Worm (Caenorhabditis elegans) whole organism, young adult: ENCODE results near the gene gst-5.

ENCODE experiments used
- C06A6.2 ChIP-seq: fragments of 200-800 bp; sonication (Bioruptor generic); conservative IDR thresholded peaks from 2 replicates; pipeline ENCODE4 v1.3.6; 2022; ENCODE audit warnings: missing genetic modification characterization, missing compliant biosample characterization
- F10E7.11 ChIP-seq: sonication (generic microtip); optimal IDR thresholded peaks from 2 replicates; lab custom pipeline; 2017; ENCODE audit warnings: mild to moderate bottlenecking, missing genetic modification characterization, moderate library complexity, missing compliant biosample characterization
- F57C9.4 ChIP-seq: sonication (generic microtip); optimal IDR thresholded peaks from 2 replicates; lab custom pipeline; 2017; ENCODE audit warnings: mild to moderate bottlenecking, missing genetic modification characterization, missing compliant biosample characterization
- K11D2.4 ChIP-seq: fragments of 200-800 bp; sonication (Bioruptor generic); IDR thresholded peaks from 2 replicates; pipeline ENCODE4 v1.3.6; 2022; ENCODE audit warnings: missing genetic modification reagents, missing genetic modification characterization, missing compliant biosample characterization
- T07F8.4 ChIP-seq: sonication (generic microtip); optimal IDR thresholded peaks from 2 replicates; lab custom pipeline; 2016; ENCODE audit warnings: mild to moderate bottlenecking, missing genetic modification characterization, moderate library complexity, missing compliant biosample characterization
- Y53G8AR.9 ChIP-seq: fragments of 200-800 bp; sonication (Bioruptor generic); conservative IDR thresholded peaks from 2 replicates; pipeline ENCODE4 v1.3.6; 2022; ENCODE audit warnings: missing genetic modification reagents, missing genetic modification characterization, missing compliant biosample characterization
- Y56A3A.18 ChIP-seq: fragments of 200-800 bp; sonication (Bioruptor generic); IDR thresholded peaks from 2 replicates; pipeline ENCODE4 v1.3.6; 2022; ENCODE audit warnings: missing genetic modification reagents, missing genetic modification characterization, missing compliant biosample characterization
- Y67H2A.10 ChIP-seq: fragments of 200-800 bp; sonication (Bioruptor generic); conservative IDR thresholded peaks from 2 replicates; pipeline ENCODE4 v1.3.6; 2022; ENCODE audit warnings: missing genetic modification reagents, missing genetic modification characterization, missing compliant biosample characterization
- ZK185.1 ChIP-seq: sonication (generic microtip); optimal IDR thresholded peaks from 2 replicates; lab custom pipeline; 2016; ENCODE audit warnings: mild to moderate bottlenecking, missing genetic modification characterization, missing compliant biosample characterization; ENCODE audit not compliant: poor library complexity, severe bottlenecking
- ama-1 ChIP-seq, 3 experiments: fragments of 150-350 bp in 1 of 3; sonication (generic microtip) in 2 of 3; optimal IDR thresholded peaks; 2 replicates each; lab custom pipeline; 2014 to 2018; ENCODE audit warnings: missing biosample characterization in 2 of 3, missing genetic modification characterization in 2 of 3, missing genetic modification reagents in 2 of 3
- aptf-2 ChIP-seq: fragments of 200-800 bp; sonication (Bioruptor generic); conservative IDR thresholded peaks from 2 replicates; pipeline ENCODE4 v1.3.6; 2022; ENCODE audit warnings: missing genetic modification reagents, missing genetic modification characterization, missing compliant biosample characterization
- aptf-3 ChIP-seq: fragments of 200-800 bp; sonication (Bioruptor generic); IDR thresholded peaks from 2 replicates; pipeline ENCODE4 v1.3.6; 2022; ENCODE audit warnings: missing genetic modification characterization, missing compliant biosample characterization
- atf-7 ChIP-seq: sonication (generic microtip); optimal IDR thresholded peaks from 2 replicates; lab custom pipeline; 2017; ENCODE audit warnings: mild to moderate bottlenecking, missing genetic modification characterization, missing compliant biosample characterization
- athp-1 ChIP-seq: sonication (generic microtip); optimal IDR thresholded peaks from 2 replicates; lab custom pipeline; 2017; ENCODE audit warnings: mild to moderate bottlenecking, missing genetic modification characterization, missing compliant biosample characterization
- attf-3 ChIP-seq: fragments of 200-800 bp; sonication (Bioruptor generic); conservative IDR thresholded peaks from 2 replicates; pipeline ENCODE4 v1.3.6; 2022; ENCODE audit warnings: missing genetic modification reagents, missing genetic modification characterization, missing compliant biosample characterization
- attf-5 ChIP-seq: fragments of 200-800 bp; sonication (Bioruptor generic); optimal IDR thresholded peaks from 2 replicates; lab custom pipeline; 2018; ENCODE audit warnings: mild to moderate bottlenecking, missing genetic modification characterization, missing compliant biosample characterization
- cebp-1 ChIP-seq, 2 experiments: fragments of 200-800 bp in 1 of 2; sonication (Bioruptor generic) in 1 of 2; sonication (generic microtip) in 1 of 2; IDR thresholded peaks in 1 of 2; optimal IDR thresholded peaks in 1 of 2; 2 replicates each; pipeline versions ENCODE4 v1.3.6 to Lab custom; 2017 to 2022; ENCODE audit warnings: missing compliant biosample characterization in 2 of 2, missing genetic modification characterization in 2 of 2, mild to moderate bottlenecking in 1 of 2, missing genetic modification reagents in 1 of 2, moderate library complexity in 1 of 2
- ceh-100 ChIP-seq: fragments of 200-800 bp; sonication (Bioruptor generic); IDR thresholded peaks from 2 replicates; pipeline ENCODE4 v1.3.6; 2022; ENCODE audit warnings: missing genetic modification reagents, missing genetic modification characterization, missing compliant biosample characterization
- ceh-40 ChIP-seq: fragments of 200-800 bp; sonication (Bioruptor generic); IDR thresholded peaks from 2 replicates; pipeline ENCODE4 v1.3.6; 2022; ENCODE audit warnings: missing genetic modification characterization, missing compliant biosample characterization
- chd-7 ChIP-seq: sonication (generic microtip); optimal IDR thresholded peaks from 2 replicates; lab custom pipeline; 2016; ENCODE audit warnings: mild to moderate bottlenecking, missing genetic modification characterization, moderate library complexity, missing compliant biosample characterization
- ekl-4 ChIP-seq: fragments of 200-800 bp; sonication (Bioruptor generic); IDR thresholded peaks from 2 replicates; pipeline ENCODE4 v1.3.6; 2022; ENCODE audit warnings: missing genetic modification reagents, missing genetic modification characterization, missing compliant biosample characterization
- ets-4 ChIP-seq: fragments of 200-800 bp; sonication (Bioruptor generic); optimal IDR thresholded peaks from 2 replicates; lab custom pipeline; 2018; ENCODE audit warnings: mild to moderate bottlenecking, missing genetic modification characterization, missing compliant biosample characterization
- fkh-3 ChIP-seq: sonication (generic microtip); optimal IDR thresholded peaks from 2 replicates; lab custom pipeline; 2016; ENCODE audit warnings: mild to moderate bottlenecking, missing genetic modification characterization, missing compliant biosample characterization
- lag-1 ChIP-seq: fragments of 200-800 bp; sonication (Bioruptor generic); IDR thresholded peaks from 2 replicates; pipeline ENCODE4 v1.3.6; 2022; ENCODE audit warnings: missing genetic modification reagents, missing genetic modification characterization, missing compliant biosample characterization
- lir-1 ChIP-seq: fragments of 200-800 bp; sonication (Bioruptor generic); conservative IDR thresholded peaks from 2 replicates; pipeline ENCODE4 v1.3.6; 2022; ENCODE audit warnings: missing genetic modification reagents, missing genetic modification characterization, missing compliant biosample characterization
- madf-10 ChIP-seq: sonication (generic microtip); optimal IDR thresholded peaks from 2 replicates; lab custom pipeline; 2016; ENCODE audit warnings: mild to moderate bottlenecking, missing genetic modification characterization, missing compliant biosample characterization
- mcd-1 ChIP-seq: fragments of 200-800 bp; sonication (Bioruptor generic); IDR thresholded peaks from 2 replicates; pipeline ENCODE4 v1.3.6; 2022; ENCODE audit warnings: missing genetic modification reagents, missing genetic modification characterization, missing compliant biosample characterization
- mxl-1 ChIP-seq: sonication (generic microtip); optimal IDR thresholded peaks from 2 replicates; lab custom pipeline; 2016; ENCODE audit warnings: missing genetic modification characterization, missing compliant biosample characterization
- nfya-2 ChIP-seq: fragments of 200-800 bp; sonication (Bioruptor generic); IDR thresholded peaks from 2 replicates; pipeline ENCODE4 v1.3.6; 2022; ENCODE audit warnings: missing genetic modification reagents, missing genetic modification characterization, missing compliant biosample characterization
- rec-8 ChIP-seq, 2 experiments: sonication (generic microtip); optimal IDR thresholded peaks; 2 replicates each; lab custom pipeline; 2016; ENCODE audit warnings: mild to moderate bottlenecking in 2 of 2, missing genetic modification characterization in 2 of 2, missing genetic modification reagents in 2 of 2, missing genotype in 2 of 2, missing biosample characterization in 1 of 2, missing compliant biosample characterization in 1 of 2, moderate library complexity in 1 of 2
- rpc-1 ChIP-seq, 2 experiments: fragments of 150-350 bp in 1 of 2; sonication (generic microtip) in 1 of 2; optimal IDR thresholded peaks; 2 replicates each; lab custom pipeline; 2014 to 2018; ENCODE audit warnings: missing biosample characterization in 1 of 2, missing genetic modification characterization in 1 of 2, missing genetic modification reagents in 1 of 2, missing genotype in 1 of 2
- sea-2 ChIP-seq: fragments of 200-800 bp; sonication (Bioruptor generic); IDR thresholded peaks from 2 replicates; pipeline ENCODE4 v1.3.6; 2022; ENCODE audit warnings: missing genetic modification characterization, missing compliant biosample characterization
- snpc-1.1 ChIP-seq: sonication (generic microtip); optimal IDR thresholded peaks from 2 replicates; lab custom pipeline; 2017; ENCODE audit warnings: missing genetic modification characterization, mild to moderate bottlenecking, missing compliant biosample characterization, antibody characterized with exemption, moderate library complexity, missing genotype, missing genetic modification reagents; ENCODE audit not compliant: insufficient read depth
- snpc-3.4 ChIP-seq: sonication (generic microtip); optimal IDR thresholded peaks from 2 replicates; lab custom pipeline; 2017; ENCODE audit warnings: missing genetic modification characterization, mild to moderate bottlenecking, missing compliant biosample characterization, antibody characterized with exemption, moderate library complexity, missing genotype, missing genetic modification reagents
- snpc-4 ChIP-seq, 5 experiments: fragments of 150-350 bp in 1 of 5; sonication (generic microtip) in 4 of 5; optimal IDR thresholded peaks; 2 replicates each; lab custom pipeline; 2014 to 2018; ENCODE audit warnings: missing genetic modification characterization in 5 of 5, missing biosample characterization in 3 of 5, antibody characterized with exemption in 2 of 5, mild to moderate bottlenecking in 2 of 5, missing compliant biosample characterization in 2 of 5, missing genotype in 2 of 5, moderate library complexity in 2 of 5, missing genetic modification reagents in 1 of 5
- tbx-9 ChIP-seq: sonication (generic microtip); optimal IDR thresholded peaks from 2 replicates; lab custom pipeline; 2016; ENCODE audit warnings: borderline replicate concordance, missing genetic modification characterization, inconsistent platforms, missing compliant biosample characterization
- xnd-1 ChIP-seq: sonication (generic microtip); optimal IDR thresholded peaks from 2 replicates; lab custom pipeline; 2016; ENCODE audit warnings: missing genotype, missing genetic modification reagents, missing genetic modification characterization, missing compliant biosample characterization
- ztf-22 ChIP-seq: fragments of 200-800 bp; sonication (Bioruptor generic); optimal IDR thresholded peaks from 2 replicates; lab custom pipeline; 2018; ENCODE audit warnings: mild to moderate bottlenecking, missing genetic modification characterization, moderate library complexity, missing compliant biosample characterization
- ztf-25 ChIP-seq: fragments of 200-800 bp; sonication (Bioruptor generic); IDR thresholded peaks from 2 replicates; pipeline ENCODE4 v1.3.6; 2022; ENCODE audit warnings: missing genetic modification reagents, missing genetic modification characterization, missing compliant biosample characterization
- ztf-6 ChIP-seq: fragments of 200-800 bp; sonication (Bioruptor generic); IDR thresholded peaks from 2 replicates; pipeline ENCODE4 v1.3.6; 2022; ENCODE audit warnings: missing genetic modification reagents, missing genetic modification characterization, missing compliant biosample characterization

gst-5 gene

DNA sequence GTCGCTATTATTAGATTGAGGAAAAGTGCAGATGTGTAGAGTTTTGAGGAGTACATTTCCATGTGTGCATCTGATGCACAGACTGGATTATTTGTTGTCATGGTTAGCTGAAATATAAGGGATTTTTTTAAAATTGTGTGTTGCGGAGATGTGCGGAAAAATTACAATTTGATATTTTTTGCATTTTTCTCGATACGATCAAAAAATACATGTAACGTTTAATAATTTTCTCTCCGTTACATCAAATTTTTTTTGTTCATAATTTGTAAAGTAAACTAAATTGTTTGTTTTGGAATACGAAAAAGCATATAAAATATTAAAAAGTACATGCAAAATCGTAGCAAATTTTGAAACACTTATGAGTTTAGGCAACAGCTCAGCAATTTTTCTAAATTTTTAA is 39.9 kb upstream of the gst-5 start, which contains the start of gene sra-11:
sra-11 (minus strand) TSS at position 101 of the 400 bp plus-strand sequence.
- TF ChIP-seq athp-1 (tag; lab: Kevin White, UChicago) (no peak), sea-2 (GFP tag; lab: Robert Waterston, UW) (no peak), atf-7 (no peak), ets-4 (no peak), F57C9.4 (tag; lab: Kevin White, UChicago) (no peak), ceh-40 (no peak), madf-10 (tag; lab: Kevin White, UChicago) (no peak), snpc-3.4 (tag; lab: Kevin White, UChicago) (no peak), ceh-100 (GFP tag; lab: Robert Waterston, UW) (no peak), snpc-1.1 (tag; lab: Kevin White, UChicago) (no peak), C06A6.2 (no peak), lag-1 (no peak), chd-7 (tag; lab: Kevin White, UChicago) (no peak), Y56A3A.18 (GFP tag; lab: Robert Waterston, UW) (no peak), mxl-1 (tag; lab: Kevin White, UChicago) (no peak)
- TF ChIP-seq, all 124 proteins: peak for 0

DNA sequence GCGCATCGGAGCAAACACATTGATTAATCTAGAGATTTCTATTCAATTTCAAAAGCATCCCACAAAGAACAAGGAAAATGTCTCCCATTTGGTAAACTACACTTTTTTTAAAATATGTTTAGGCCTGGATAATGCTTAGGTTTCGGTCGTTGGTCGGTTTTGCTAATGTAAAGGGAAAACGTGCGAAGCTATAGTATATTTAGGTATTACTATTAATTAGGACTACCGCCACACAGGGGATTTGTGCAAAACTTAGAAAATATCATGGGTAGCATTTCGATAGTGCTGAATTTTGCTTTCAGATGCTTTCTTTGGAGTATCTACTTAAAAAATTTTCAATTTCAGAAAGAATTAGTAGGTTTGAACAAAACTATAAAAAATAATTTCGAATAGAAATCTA is 37.2 kb upstream of the gst-5 start:
- TF ChIP-seq ekl-4 (no peak), athp-1 (tag; lab: Kevin White, UChicago) (no peak), aptf-2 (GFP tag; lab: Robert Waterston, UW) (no peak), Y53G8AR.9 (GFP tag; lab: Robert Waterston, UW) (no peak), ztf-6 (GFP tag; lab: Robert Waterston, UW) (no peak), cebp-1 (GFP tag; IDR thresholded peaks at IDR 0.05; lab: Robert Waterston, UW) (no peak), cebp-1 (tag; optimal IDR thresholded peaks at IDR 0.05; lab: Kevin White, UChicago) (no peak), rpc-1 (optimal IDR thresholded peaks at IDR 0.05; lab: Kevin White, UChicago) (no peak), rpc-1 (tag; optimal IDR thresholded peaks at IDR 0.05; lab: Kevin White, UChicago) (no peak), Y67H2A.10 (no peak), aptf-3 (GFP tag; lab: Robert Waterston, UW) (no peak), ceh-40 (no peak), nfya-2 (GFP tag; lab: Robert Waterston, UW) (no peak), xnd-1 (tag; lab: Kevin White, UChicago) (no peak), mxl-1 (tag; lab: Kevin White, UChicago) (no peak), mcd-1 (GFP tag; lab: Robert Waterston, UW) (no peak), ZK185.1 (tag; lab: Kevin White, UChicago) (no peak), attf-3 (no peak), ama-1 (optimal IDR thresholded peaks at IDR 0.05; lab: Kevin White, UChicago) (no peak), ama-1 (GFP tag; optimal IDR thresholded peaks at IDR 0.05; lab: Kevin White, UChicago) (no peak), snpc-4 (GFP tag; optimal IDR thresholded peaks at IDR 0.05; lab: Kevin White, UChicago) (no peak), snpc-4 (tag; optimal IDR thresholded peaks at IDR 0.05; lab: Kevin White, UChicago) (no peak)

DNA sequence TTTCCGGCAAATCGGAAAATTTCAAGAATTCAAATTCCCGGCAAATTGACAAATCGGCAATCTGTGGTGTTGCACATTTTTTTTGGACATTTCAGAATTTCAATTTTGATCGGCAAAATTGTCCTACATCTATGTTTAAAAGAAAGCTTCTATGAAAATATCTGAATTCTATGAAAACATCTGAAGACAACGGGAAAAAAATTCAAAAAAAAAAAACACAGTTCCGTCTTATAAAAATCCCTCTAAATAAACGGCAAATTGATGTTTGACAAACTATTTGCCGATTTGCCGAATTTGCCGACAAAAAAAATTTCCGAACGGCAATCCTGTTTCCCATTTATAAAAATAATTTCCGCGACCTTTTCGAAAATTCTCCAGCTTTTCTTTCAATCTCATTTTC is 35.8 kb upstream of the gst-5 start, which contains the start of gene F44F4.15:
F44F4.15 (plus strand) TSS at position 301 of the 400 bp plus-strand sequence.
- TF ChIP-seq mcd-1 (GFP tag; lab: Robert Waterston, UW), result no peak
- TF ChIP-seq attf-5 (GFP tag; lab: Kevin White, UChicago), result no peak
- no peak for TF ChIP-seq F10E7.11
- no peak for TF ChIP-seq snpc-3.4 (tag; lab: Kevin White, UChicago)
- TF ChIP-seq K11D2.4, result no peak
- TF ChIP-seq tbx-9 (tag; lab: Kevin White, UChicago), result no peak
- no peak for TF ChIP-seq rec-8 (tag; optimal IDR thresholded peaks at IDR 0.05; lab: Kevin White, UChicago)
- no peak for TF ChIP-seq ets-4
- TF ChIP-seq ztf-22 (GFP tag; lab: Kevin White, UChicago), result no peak
- no peak for TF ChIP-seq fkh-3
- TF ChIP-seq ztf-25, result no peak
- no peak for TF ChIP-seq T07F8.4 (tag; lab: Kevin White, UChicago)
- TF ChIP-seq lir-1 (GFP tag; lab: Robert Waterston, UW), result no peak
